Fruit fly (Drosophila melanogaster) whole organism, prepupa: ENCODE data around the gene red.

Source experiments
- Blimp-1 ChIP-seq: fragments of 200-800 bp; sonication (Bioruptor generic); optimal IDR thresholded peaks from 3 replicates; lab custom pipeline; 2017; ENCODE audit warnings: missing biosample characterization, missing genetic modification characterization, mild to moderate bottlenecking, moderate library complexity, missing genetic modification reagents
- CG10631 ChIP-seq: fragments of 200-800 bp; sonication (Bioruptor generic); optimal IDR thresholded peaks from 2 replicates; lab custom pipeline; 2016; ENCODE audit warnings: missing biosample characterization, missing genetic modification characterization
- CG10669 ChIP-seq: fragments of 200-800 bp; sonication (Bioruptor generic); optimal IDR thresholded peaks from 3 replicates; lab custom pipeline; 2018; ENCODE audit warnings: missing biosample characterization, mild to moderate bottlenecking, missing genetic modification characterization, moderate library complexity
- CG11294 ChIP-seq: fragments of 200-800 bp; sonication (Bioruptor generic); IDR thresholded peaks from 2 replicates; pipeline ENCODE4 v1.3.6; 2022; ENCODE audit warnings: missing biosample characterization, missing genetic modification characterization
- CG11762 ChIP-seq: fragments of 200-800 bp; sonication (Bioruptor generic); optimal IDR thresholded peaks from 3 replicates; lab custom pipeline; 2016; ENCODE audit warnings: missing biosample characterization, missing genetic modification characterization; ENCODE audit not compliant: insufficient read depth
- CG11902 ChIP-seq: fragments of 200-800 bp; sonication (Bioruptor generic); optimal IDR thresholded peaks from 3 replicates; lab custom pipeline; 2016; ENCODE audit warnings: missing biosample characterization, missing genetic modification characterization
- CG15336 ChIP-seq: fragments of 200-800 bp; sonication (Bioruptor generic); IDR thresholded peaks from 2 replicates; pipeline ENCODE4 v1.3.6; 2022; ENCODE audit warnings: missing biosample characterization, missing genetic modification characterization
- CG1621 ChIP-seq: fragments of 200-800 bp; sonication (Bioruptor generic); optimal IDR thresholded peaks from 3 replicates; lab custom pipeline; 2018; ENCODE audit warnings: missing biosample characterization, mild to moderate bottlenecking, missing genetic modification characterization
- CG16779 ChIP-seq: fragments of 200-800 bp; sonication (Bioruptor generic); optimal IDR thresholded peaks from 3 replicates; lab custom pipeline; 2017; ENCODE audit warnings: missing biosample characterization, mild to moderate bottlenecking, missing genetic modification characterization
- CG3032 ChIP-seq: fragments of 200-800 bp; optimal IDR thresholded peaks from 2 replicates; lab custom pipeline; 2019; ENCODE audit warnings: missing biosample characterization, mild to moderate bottlenecking, missing genetic modification characterization, moderate library complexity
- CG31627 ChIP-seq: fragments of 200-800 bp; sonication (Bioruptor generic); optimal IDR thresholded peaks from 3 replicates; lab custom pipeline; 2016; ENCODE audit warnings: missing biosample characterization, missing genetic modification characterization
- CG32006 ChIP-seq: fragments of 200-800 bp; sonication (Bioruptor generic); optimal IDR thresholded peaks from 3 replicates; lab custom pipeline; 2017; ENCODE audit warnings: missing biosample characterization, mild to moderate bottlenecking, missing genetic modification characterization
- CG34406 ChIP-seq: fragments of 200-800 bp; sonication (Bioruptor generic); optimal IDR thresholded peaks from 3 replicates; lab custom pipeline; 2016; ENCODE audit warnings: missing biosample characterization, missing genetic modification characterization
- CG6163 ChIP-seq: fragments of 200-800 bp; sonication (Bioruptor generic); IDR thresholded peaks from 3 replicates; pipeline ENCODE4 v1.3.6; 2022; ENCODE audit warnings: missing biosample characterization, missing genetic modification characterization
- CG6276 ChIP-seq: fragments of 200-800 bp; sonication (Bioruptor generic); optimal IDR thresholded peaks from 2 replicates; lab custom pipeline; 2017; ENCODE audit warnings: missing biosample characterization, mild to moderate bottlenecking, missing genetic modification characterization
- CG6792 ChIP-seq: fragments of 200-800 bp; sonication (Bioruptor generic); optimal IDR thresholded peaks from 3 replicates; lab custom pipeline; 2016; ENCODE audit warnings: missing biosample characterization, missing genetic modification characterization
- CG6808 ChIP-seq: fragments of 200-800 bp; sonication (Bioruptor generic); optimal IDR thresholded peaks from 3 replicates; lab custom pipeline; 2017; ENCODE audit warnings: missing biosample characterization, missing genetic modification characterization, mild to moderate bottlenecking, moderate library complexity, missing genetic modification reagents
- CG6854 ChIP-seq: fragments of 200-800 bp; sonication (Bioruptor generic); optimal IDR thresholded peaks from 2 replicates; lab custom pipeline; 2017; ENCODE audit warnings: missing biosample characterization, mild to moderate bottlenecking, missing genetic modification characterization
- CG7368 ChIP-seq: fragments of 200-800 bp; sonication (Bioruptor generic); optimal IDR thresholded peaks from 3 replicates; lab custom pipeline; 2016; ENCODE audit warnings: missing biosample characterization, missing genetic modification characterization
- CG8119 ChIP-seq: fragments of 200-800 bp; sonication (Bioruptor generic); IDR thresholded peaks from 3 replicates; pipeline ENCODE4 v1.3.6; 2022; ENCODE audit warnings: missing biosample characterization, missing genetic modification characterization
- CG8319 ChIP-seq: fragments of 200-800 bp; sonication (Bioruptor generic); optimal IDR thresholded peaks from 3 replicates; lab custom pipeline; 2016; ENCODE audit warnings: missing biosample characterization, missing genetic modification characterization
- CG8632 ChIP-seq: fragments of 200-800 bp; sonication (Bioruptor generic); optimal IDR thresholded peaks from 3 replicates; lab custom pipeline; 2016; ENCODE audit warnings: missing biosample characterization, missing genetic modification characterization
- CG9139 ChIP-seq: fragments of 200-800 bp; sonication (Bioruptor generic); optimal IDR thresholded peaks from 3 replicates; lab custom pipeline; 2017; ENCODE audit warnings: missing biosample characterization, mild to moderate bottlenecking, missing genetic modification characterization
- Eip75B ChIP-seq: fragments of 200-800 bp; sonication (Bioruptor generic); optimal IDR thresholded peaks from 3 replicates; lab custom pipeline; 2016; ENCODE audit warnings: missing biosample characterization, missing genetic modification characterization
- Eip78C ChIP-seq: fragments of 200-800 bp; sonication (Bioruptor generic); peaks from one replicate; lab custom pipeline; 2016; ENCODE audit warnings: missing biosample characterization, missing genetic modification characterization
- Eip93F ChIP-seq: fragments of 200-800 bp; sonication (Bioruptor generic); optimal IDR thresholded peaks from 2 replicates; lab custom pipeline; 2016; ENCODE audit warnings: missing biosample characterization, mild to moderate bottlenecking, missing genetic modification characterization
- Ets96B ChIP-seq: fragments of 200-800 bp; optimal IDR thresholded peaks from 2 replicates; lab custom pipeline; 2019; ENCODE audit warnings: missing biosample characterization, mild to moderate bottlenecking, missing genetic modification characterization, moderate library complexity
- Hr38 ChIP-seq: sonication (Bioruptor generic); optimal IDR thresholded peaks from 2 replicates; lab custom pipeline; 2016; ENCODE audit warnings: missing biosample characterization, missing genetic modification characterization
- Hr39 ChIP-seq: fragments of 200-800 bp; sonication (Bioruptor generic); optimal IDR thresholded peaks from 2 replicates; lab custom pipeline; 2016; ENCODE audit warnings: missing biosample characterization, missing genetic modification characterization
- Hr4 ChIP-seq: fragments of 200-800 bp; sonication (Bioruptor generic); optimal IDR thresholded peaks from 3 replicates; lab custom pipeline; 2016; ENCODE audit warnings: missing biosample characterization, missing genetic modification characterization
- Lpt ChIP-seq: fragments of 200-800 bp; sonication (Bioruptor generic); optimal IDR thresholded peaks from 3 replicates; lab custom pipeline; 2016; ENCODE audit warnings: missing biosample characterization, missing genetic modification characterization
- OdsH ChIP-seq: fragments of 200-800 bp; sonication (Bioruptor generic); optimal IDR thresholded peaks from 3 replicates; lab custom pipeline; 2016; ENCODE audit warnings: missing biosample characterization, missing genetic modification characterization
- Sox102F ChIP-seq: fragments of 200-800 bp; sonication (Bioruptor generic); optimal IDR thresholded peaks from 2 replicates; lab custom pipeline; 2016; ENCODE audit warnings: missing biosample characterization, mild to moderate bottlenecking, missing genetic modification characterization
- Sox14 ChIP-seq: fragments of 200-800 bp; sonication (Bioruptor generic); optimal IDR thresholded peaks from 3 replicates; lab custom pipeline; 2016; ENCODE audit warnings: missing biosample characterization, missing genetic modification characterization
- Sox15 ChIP-seq: fragments of 200-800 bp; sonication (Bioruptor generic); optimal IDR thresholded peaks from 3 replicates; lab custom pipeline; 2016; ENCODE audit warnings: missing biosample characterization, missing genetic modification characterization
- achi ChIP-seq: fragments of 200-800 bp; sonication (Bioruptor generic); optimal IDR thresholded peaks from 3 replicates; lab custom pipeline; 2016; ENCODE audit warnings: missing biosample characterization, missing genetic modification characterization
- cyc ChIP-seq: fragments of 200-800 bp; sonication (Bioruptor generic); optimal IDR thresholded peaks from 3 replicates; lab custom pipeline; 2016; ENCODE audit warnings: missing biosample characterization, missing genetic modification characterization
- dac ChIP-seq: fragments of 200-800 bp; sonication (Bioruptor generic); optimal IDR thresholded peaks from 2 replicates; lab custom pipeline; 2017; ENCODE audit warnings: missing biosample characterization, mild to moderate bottlenecking, missing genetic modification characterization
- dsx ChIP-seq: fragments of 200-800 bp; optimal IDR thresholded peaks from 3 replicates; lab custom pipeline; 2019; ENCODE audit warnings: missing biosample characterization, mild to moderate bottlenecking, missing genetic modification characterization, moderate library complexity; ENCODE audit not compliant: poor library complexity, severe bottlenecking
- eg ChIP-seq: fragments of 200-800 bp; sonication (Bioruptor generic); IDR thresholded peaks from 3 replicates; pipeline ENCODE4 v1.3.6; 2022; ENCODE audit warnings: missing biosample characterization, missing genetic modification characterization
- esn ChIP-seq: fragments of 200-800 bp; sonication (Bioruptor generic); optimal IDR thresholded peaks from 2 replicates; lab custom pipeline; 2016; ENCODE audit warnings: missing biosample characterization, mild to moderate bottlenecking, missing genetic modification characterization, moderate library complexity
- fd85E ChIP-seq: fragments of 200-800 bp; sonication (Bioruptor generic); optimal IDR thresholded peaks from 3 replicates; lab custom pipeline; 2016; ENCODE audit warnings: missing biosample characterization, missing genetic modification characterization
- fkh ChIP-seq: fragments of 200-800 bp; sonication (Bioruptor generic); optimal IDR thresholded peaks from 3 replicates; lab custom pipeline; 2017; ENCODE audit warnings: missing biosample characterization, mild to moderate bottlenecking, missing genetic modification characterization, moderate library complexity
- lz ChIP-seq: fragments of 200-800 bp; sonication (Bioruptor generic); optimal IDR thresholded peaks from 3 replicates; lab custom pipeline; 2016; ENCODE audit warnings: missing biosample characterization, missing genetic modification characterization
- net ChIP-seq: fragments of 200-800 bp; sonication (Bioruptor generic); optimal IDR thresholded peaks from 3 replicates; lab custom pipeline; 2016; ENCODE audit warnings: missing biosample characterization, missing genetic modification characterization
- salr ChIP-seq, 2 experiments: fragments of 200-800 bp; sonication (Bioruptor generic); optimal IDR thresholded peaks; 3 replicates each; lab custom pipeline; 2016 to 2018; ENCODE audit warnings: missing biosample characterization in 2 of 2, missing genetic modification characterization in 2 of 2, mild to moderate bottlenecking in 1 of 2
- spab ChIP-seq: fragments of 200-800 bp; sonication (Bioruptor generic); optimal IDR thresholded peaks from 2 replicates; lab custom pipeline; 2017; ENCODE audit warnings: missing biosample characterization, mild to moderate bottlenecking, missing genetic modification characterization, missing genetic modification reagents
- topi ChIP-seq: fragments of 200-800 bp; sonication (Bioruptor generic); optimal IDR thresholded peaks from 3 replicates; lab custom pipeline; 2016; ENCODE audit warnings: missing biosample characterization, missing genetic modification characterization
- vri ChIP-seq: fragments of 200-800 bp; sonication (Bioruptor generic); optimal IDR thresholded peaks from 3 replicates; lab custom pipeline; 2016; ENCODE audit warnings: missing biosample characterization, mild to moderate bottlenecking, missing genetic modification characterization

The red gene

DNA sequence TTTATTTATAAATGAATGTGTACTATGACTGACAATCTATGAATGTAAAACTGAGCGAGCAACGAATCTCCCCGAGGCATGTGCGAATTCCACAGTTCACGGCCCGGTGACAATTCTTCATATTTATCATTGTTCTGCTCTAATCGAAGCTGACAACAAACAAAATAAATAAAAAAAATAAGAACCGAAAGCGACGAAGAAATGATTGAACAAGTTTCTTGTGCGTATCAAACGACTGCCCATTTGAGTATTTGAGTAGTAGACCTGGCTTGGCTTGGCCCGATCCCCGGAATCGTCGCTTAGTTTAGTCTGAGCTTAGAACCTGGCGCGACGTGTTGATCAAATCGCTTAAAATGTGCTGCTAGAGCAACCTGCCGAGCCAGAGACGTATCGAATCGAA is 21.2 kb downstream of the red start, which contains the start of gene CG31321:
TSS of gene CG31321 (plus strand) at position 301 of the 400 bp plus-strand sequence.
- TF ChIP-seq CG8119 (GFP tag; lab: Robert Waterston, UW) (no peak), Hr4 (GFP tag; lab: Kevin White, UChicago) (no peak), dsx (no peak), CG6854 (GFP tag; lab: Kevin White, UChicago) (no peak), CG6163 (GFP tag; lab: Robert Waterston, UW) (no peak), CG11902 (GFP tag; lab: Kevin White, UChicago) (no peak), CG11762 (GFP tag; lab: Kevin White, UChicago) (no peak)

DNA sequence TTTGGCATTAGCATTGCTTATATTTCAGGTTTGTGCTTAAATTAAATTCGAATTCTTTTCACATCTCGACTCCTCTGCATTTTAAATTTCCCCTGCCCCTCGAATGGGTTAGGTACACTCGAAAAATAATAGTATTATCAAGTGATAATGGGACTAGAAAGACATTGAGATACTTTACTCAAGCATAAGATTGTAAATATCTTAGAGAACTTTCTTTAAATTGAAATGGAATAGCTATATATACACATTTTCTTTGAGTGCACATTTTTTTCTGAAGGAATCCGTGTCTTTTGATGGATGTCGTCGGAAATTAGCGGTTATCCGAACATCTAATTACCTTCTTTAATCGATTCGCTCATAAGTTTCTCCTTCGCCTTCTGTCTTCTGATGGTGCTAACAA is 22.2 kb downstream of the red start:
- TF ChIP-seq CG3032 (no peak), CG1621 (no peak), cyc (GFP tag; lab: Kevin White, UChicago) (peak; percentile 18), Eip75B (no peak), CG6792 (GFP tag; lab: Kevin White, UChicago) (no peak), fd85E (GFP tag; lab: Kevin White, UChicago) (no peak), CG6808 (no peak), Eip93F (GFP tag; lab: Kevin White, UChicago) (no peak), fkh (GFP tag; lab: Kevin White, UChicago) (no peak), Ets96B (tag; lab: Kevin White, UChicago) (no peak), CG15336 (GFP tag; lab: Robert Waterston, UW) (peak; percentile 33; the same call in 1 of the 2 replicates), dac (GFP tag; lab: Kevin White, UChicago) (no peak), CG16779 (tag; lab: Kevin White, UChicago) (no peak), CG32006 (peak; percentile 22), CG11294 (GFP tag; lab: Robert Waterston, UW) (no peak), Hr39 (GFP tag; lab: Kevin White, UChicago) (peak; percentile 45), Hr4 (GFP tag; lab: Kevin White, UChicago) (no peak), spab (GFP tag; lab: Kevin White, UChicago) (no peak), Hr38 (no peak), CG6854 (GFP tag; lab: Kevin White, UChicago) (no peak), CG6163 (GFP tag; lab: Robert Waterston, UW) (no peak), CG34406 (no peak), salr (GFP tag; optimal IDR thresholded peaks at IDR 0.05; lab: Kevin White, UChicago) (no peak), Sox15 (no peak), CG10669 (GFP tag; lab: Kevin White, UChicago) (no peak), CG9139 (no peak), lz (peak; percentile 46), achi (GFP tag; lab: Kevin White, UChicago) (no peak), CG10631 (peak; percentile 18), Lpt (GFP tag; lab: Kevin White, UChicago) (no peak), Blimp-1 (GFP tag; lab: Kevin White, UChicago) (no peak), CG31627 (GFP tag; lab: Kevin White, UChicago) (peak; percentile 31), Sox14 (GFP tag; lab: Kevin White, UChicago) (no peak), dsx (no peak), CG8632 (GFP tag; lab: Kevin White, UChicago) (no peak), CG11762 (GFP tag; lab: Kevin White, UChicago) (no peak), OdsH (GFP tag; lab: Kevin White, UChicago) (no peak), topi (GFP tag; lab: Kevin White, UChicago) (peak; percentile 39), esn (GFP tag; lab: Kevin White, UChicago) (peak; percentile 46), eg (GFP tag; lab: Robert Waterston, UW) (peak; percentile 18; the same call in 1 of the 3 replicates), CG7368 (no peak), Sox102F (no peak), CG11902 (GFP tag; lab: Kevin White, UChicago) (no peak), net (no peak), CG8319 (GFP tag; lab: Kevin White, UChicago) (no peak), Eip78C (GFP tag; lab: Kevin White, UChicago) (peak; percentile 58), CG8119 (GFP tag; lab: Robert Waterston, UW) (no peak), CG6276 (GFP tag; lab: Kevin White, UChicago) (no peak), vri (GFP tag; lab: Kevin White, UChicago) (no peak)
